Fruit fly (Drosophila melanogaster): ENCODE measurements around the gene CG10165.

Gene CG10165

dm6 chr2L:19528308-19528707 is 1.8 kb downstream of the CG10165 start:
- TF ChIP-seq insv (optimal IDR thresholded peaks at IDR 0.05) (no peak), Sin3A (optimal IDR thresholded peaks at IDR 0.05) (no peak), ttk (optimal IDR thresholded peaks at IDR 0.05) (no peak), h (optimal IDR thresholded peaks at IDR 0.05) (no peak), psq (optimal IDR thresholded peaks at IDR 0.05) (no peak), Myc (optimal IDR thresholded peaks at IDR 0.05) (no peak)

DNA sequence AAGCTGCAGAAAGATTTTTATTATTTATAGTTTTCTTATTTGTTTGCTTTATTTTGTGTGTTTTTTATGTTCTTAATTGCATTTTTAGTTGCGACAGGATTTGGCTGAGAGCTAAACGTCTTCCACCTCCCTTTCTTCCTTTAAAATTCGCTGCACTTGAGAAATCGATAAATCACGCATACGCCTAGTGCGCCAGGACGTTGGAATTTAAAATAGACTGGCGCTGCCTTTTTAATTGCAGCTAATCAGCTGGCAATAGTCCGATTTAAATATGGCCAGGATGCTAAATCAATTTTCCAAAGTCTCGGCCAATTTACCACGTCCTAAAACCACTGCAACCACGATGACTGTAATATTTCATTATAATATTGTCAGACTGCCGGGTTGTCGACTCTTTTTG is 3.3 kb downstream of the CG10165 start:
- no peak for TF ChIP-seq Sin3A (optimal IDR thresholded peaks at IDR 0.05)
- no peak for TF ChIP-seq ttk (optimal IDR thresholded peaks at IDR 0.05)
- TF ChIP-seq h (optimal IDR thresholded peaks at IDR 0.05), result no peak

DNA sequence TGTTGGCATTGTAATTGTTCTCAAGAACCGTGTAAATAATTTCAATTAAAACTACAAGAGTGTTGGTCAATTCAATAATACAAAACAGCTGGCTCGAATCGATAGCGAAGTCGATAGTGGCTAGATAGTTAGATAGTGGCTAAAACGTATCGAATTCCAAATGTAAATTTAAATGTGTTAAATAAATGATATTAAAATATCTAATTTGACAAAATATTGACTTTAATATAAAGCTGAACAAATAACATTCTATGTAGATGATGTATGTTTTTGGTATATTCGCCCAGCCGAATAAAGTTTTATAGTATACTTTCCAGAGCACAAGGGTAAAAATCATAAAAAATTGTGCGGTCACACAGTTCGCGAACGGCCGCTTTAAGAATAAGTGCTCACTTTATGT is 3.8 kb downstream of the CG10165 start, which contains the start of the genes Dpm1 and CG10137:
Gene Dpm1 (minus strand): TSS at position 53 of the 400 bp plus-strand sequence.
Gene CG10137 (plus strand): TSS at position 371 of the 400 bp plus-strand sequence.
- TF ChIP-seq h (optimal IDR thresholded peaks at IDR 0.05), result no peak

dm6 chr2L:19519611-19520010 is 10.5 kb downstream of the CG10165 start:
- TF ChIP-seq h (optimal IDR thresholded peaks at IDR 0.05) (no peak), ttk (optimal IDR thresholded peaks at IDR 0.05) (no peak), psq (optimal IDR thresholded peaks at IDR 0.05) (no peak), Myc (optimal IDR thresholded peaks at IDR 0.05) (no peak), insv (optimal IDR thresholded peaks at IDR 0.05) (no peak), Sin3A (optimal IDR thresholded peaks at IDR 0.05) (no peak)

DNA sequence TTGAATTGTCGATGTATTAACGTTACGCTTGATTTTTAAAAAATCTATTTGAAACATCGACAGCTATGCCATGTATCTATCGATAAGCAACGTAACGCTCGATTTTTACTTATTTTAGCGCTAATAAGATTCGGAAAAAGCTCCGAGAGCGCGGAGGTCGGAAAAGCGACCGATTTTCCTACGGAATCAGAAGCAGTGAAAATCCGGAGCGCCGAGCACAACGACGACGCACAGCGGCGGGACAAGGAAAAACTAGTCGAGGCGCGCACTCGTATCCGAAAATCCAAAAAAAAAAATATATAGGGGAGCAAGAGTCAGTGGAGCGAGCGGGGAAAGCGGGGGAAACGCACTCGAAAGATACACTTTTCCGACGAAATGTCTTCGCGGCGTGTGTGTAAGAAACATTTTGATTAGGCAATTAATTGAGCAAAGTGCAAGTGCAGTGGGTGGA is 11.4 kb downstream of the CG10165 start, which contains the start of gene CG10132:
Gene CG10132 (plus strand): TSS at position 189 of the 451 bp plus-strand sequence.
- TF ChIP-seq psq (optimal IDR thresholded peaks at IDR 0.05) (no peak), h (optimal IDR thresholded peaks at IDR 0.05) (no peak), Sin3A (optimal IDR thresholded peaks at IDR 0.05) (no peak), ttk (optimal IDR thresholded peaks at IDR 0.05) (no peak), Myc (optimal IDR thresholded peaks at IDR 0.05) (no peak), insv (optimal IDR thresholded peaks at IDR 0.05) (no peak)

DNA sequence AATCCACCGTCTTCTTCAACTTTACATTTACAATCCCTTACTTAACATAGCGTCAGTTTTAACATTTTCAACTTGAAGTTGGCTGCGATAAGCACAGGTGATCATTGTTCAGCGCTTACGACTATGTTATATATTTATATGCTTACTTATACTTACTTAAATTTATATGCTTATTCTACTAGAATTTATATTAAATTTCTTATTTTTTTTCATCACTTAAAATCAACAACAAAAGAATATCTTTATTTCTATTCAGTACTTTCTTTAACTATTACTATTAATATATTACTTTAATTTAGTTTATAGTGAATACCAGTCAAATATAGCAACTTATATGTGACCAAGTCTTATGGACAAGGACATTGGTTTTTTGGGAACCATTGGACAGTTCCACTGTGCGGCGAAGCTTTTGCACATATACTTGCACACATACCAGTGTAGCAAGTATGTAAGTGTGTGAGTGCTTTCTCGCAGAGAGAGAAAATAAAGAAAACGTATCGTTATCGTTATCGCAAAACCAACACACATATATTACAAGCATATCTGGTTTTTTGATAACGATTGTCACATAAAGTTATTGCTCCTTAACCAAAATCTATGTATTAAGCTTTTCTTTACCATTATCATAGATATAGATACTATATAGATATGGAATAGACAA is 12.8 kb downstream of the CG10165 start, which contains the start of gene Hasp:
Gene Hasp (minus strand): TSS at position 51 of the 661 bp plus-strand sequence.
- TF ChIP-seq insv (optimal IDR thresholded peaks at IDR 0.05) (no peak), Sin3A (optimal IDR thresholded peaks at IDR 0.05) (no peak)

DNA sequence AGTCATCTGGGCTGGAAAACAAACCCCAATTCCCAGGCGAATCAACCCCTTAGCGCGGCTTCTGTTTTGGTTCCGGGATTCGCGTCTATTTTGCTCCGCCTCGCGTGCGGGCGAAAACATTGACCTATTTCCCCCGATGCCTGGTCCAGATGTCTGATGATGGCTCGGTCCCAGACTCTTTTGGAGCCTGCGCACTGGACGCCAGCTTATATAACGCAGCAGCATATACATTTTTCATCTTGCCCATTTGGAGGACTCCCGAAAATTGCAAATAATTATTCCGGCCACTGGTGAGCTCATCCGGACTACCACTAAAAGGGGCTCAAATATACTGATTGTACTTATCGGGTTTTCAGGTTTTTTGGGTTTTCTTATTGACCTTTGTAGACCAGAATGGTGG is 14.0 kb downstream of the CG10165 start:
- no peak for TF ChIP-seq insv (optimal IDR thresholded peaks at IDR 0.05)
- TF ChIP-seq Myc (optimal IDR thresholded peaks at IDR 0.05), result no peak

DNA sequence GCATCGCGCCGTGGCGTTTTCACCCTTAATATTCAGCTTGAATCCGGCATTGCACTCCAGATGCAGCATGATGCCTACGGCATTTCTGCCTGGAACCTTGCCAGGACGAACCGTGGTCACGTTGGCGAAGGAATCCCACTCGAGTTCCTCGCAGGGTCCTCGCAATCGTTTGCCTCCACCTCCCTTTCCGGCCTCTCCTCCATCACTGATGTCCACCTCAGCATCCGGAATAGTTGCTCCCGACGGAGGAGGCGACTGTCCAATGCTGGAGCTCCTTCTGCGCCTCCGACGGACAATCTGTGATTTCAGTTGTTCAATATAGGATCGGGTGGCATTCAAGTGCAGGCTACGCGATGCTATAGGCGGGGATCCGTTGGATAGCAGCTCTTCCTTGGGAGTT is 17.9 kb downstream of the CG10165 start:
- TF ChIP-seq Myc (optimal IDR thresholded peaks at IDR 0.05), result no peak
- no peak for TF ChIP-seq ttk (optimal IDR thresholded peaks at IDR 0.05)
- no peak for TF ChIP-seq Sin3A (optimal IDR thresholded peaks at IDR 0.05)
- no peak for TF ChIP-seq insv (optimal IDR thresholded peaks at IDR 0.05)
- TF ChIP-seq h (optimal IDR thresholded peaks at IDR 0.05), result no peak
- TF ChIP-seq psq (optimal IDR thresholded peaks at IDR 0.05), result no peak

dm6 chr2L:19508361-19508918 is 21.7 kb downstream of the CG10165 start, which contains the start of gene cyst:
Gene cyst (minus strand): TSS chr2L:19508764.
- TF ChIP-seq ttk (optimal IDR thresholded peaks at IDR 0.05) (no peak), h (optimal IDR thresholded peaks at IDR 0.05) (no peak), insv (optimal IDR thresholded peaks at IDR 0.05) (no peak), Myc (optimal IDR thresholded peaks at IDR 0.05) (no peak), Sin3A (optimal IDR thresholded peaks at IDR 0.05) (no peak), psq (optimal IDR thresholded peaks at IDR 0.05) (no peak)

dm6 chr2L:19506323-19506722 is 23.8 kb downstream of the CG10165 start:
- no peak for TF ChIP-seq h (optimal IDR thresholded peaks at IDR 0.05)
- TF ChIP-seq insv (optimal IDR thresholded peaks at IDR 0.05), result no peak
- no peak for TF ChIP-seq Myc (optimal IDR thresholded peaks at IDR 0.05)
- no peak for TF ChIP-seq psq (optimal IDR thresholded peaks at IDR 0.05)
- no peak for TF ChIP-seq Sin3A (optimal IDR thresholded peaks at IDR 0.05)
- no peak for TF ChIP-seq ttk (optimal IDR thresholded peaks at IDR 0.05)

- TF ChIP-seq Sin3A (optimal IDR thresholded peaks at IDR 0.05), result no peak
- TF ChIP-seq Myc (optimal IDR thresholded peaks at IDR 0.05), result no peak
- no peak for TF ChIP-seq ttk (optimal IDR thresholded peaks at IDR 0.05)
- TF ChIP-seq insv (optimal IDR thresholded peaks at IDR 0.05), result no peak
- TF ChIP-seq psq (optimal IDR thresholded peaks at IDR 0.05), result no peak
- no peak for TF ChIP-seq h (optimal IDR thresholded peaks at IDR 0.05)
Observed at dm6 chr2L:19497983-19498382, 32.1 kb downstream of the CG10165 start, which contains the start of gene Top3alpha. Gene Top3alpha (plus strand): TSS chr2L:19498168.

- no peak for TF ChIP-seq Myc (optimal IDR thresholded peaks at IDR 0.05)
- no peak for TF ChIP-seq h (optimal IDR thresholded peaks at IDR 0.05)
- TF ChIP-seq ttk (optimal IDR thresholded peaks at IDR 0.05), result no peak
- TF ChIP-seq insv (optimal IDR thresholded peaks at IDR 0.05), result no peak
- no peak for TF ChIP-seq psq (optimal IDR thresholded peaks at IDR 0.05)
- TF ChIP-seq Sin3A (optimal IDR thresholded peaks at IDR 0.05), result no peak
Observed at dm6 chr2L:19492934-19493686, 37.0 kb downstream of the CG10165 start, which contains the start of the genes swm and Ctu2. Gene swm (plus strand): TSS chr2L:19493251. Gene Ctu2 (minus strand): TSS chr2L:19493253.

Measured in Kc167 (cell line).